Fruit fly (Drosophila melanogaster) whole organism, wandering third instar larva: Measurements from ENCODE around the gene Sgt.

Experiments used
- CG32264 ChIP-seq: fragments of 200-800 bp; sonication (Bioruptor generic); optimal IDR thresholded peaks from 2 replicates; lab custom pipeline; 2016; ENCODE audit warnings: missing biosample characterization, missing genetic modification characterization
- CG9705 ChIP-seq: fragments of 200-800 bp; sonication (Bioruptor generic); optimal IDR thresholded peaks from 2 replicates; lab custom pipeline; 2018; ENCODE audit warnings: missing biosample characterization, mild to moderate bottlenecking, missing genetic modification characterization
- CrebA ChIP-seq: fragments of 200-800 bp; sonication (Bioruptor generic); optimal IDR thresholded peaks from 2 replicates; lab custom pipeline; 2016; ENCODE audit warnings: missing biosample characterization, mild to moderate bottlenecking, missing genetic modification characterization, borderline replicate concordance
- HLH106 ChIP-seq: fragments of 200-800 bp; optimal IDR thresholded peaks from 3 replicates; lab custom pipeline; 2019; ENCODE audit warnings: missing biosample characterization, mild to moderate bottlenecking, missing genetic modification characterization, moderate library complexity
- Hnf4 ChIP-seq: fragments of 200-800 bp; sonication (Bioruptor generic); optimal IDR thresholded peaks from 2 replicates; lab custom pipeline; 2016; ENCODE audit warnings: missing biosample characterization, mild to moderate bottlenecking, missing genetic modification characterization
- Hr78 ChIP-seq: fragments of >200 bp; optimal IDR thresholded peaks from 2 replicates; lab custom pipeline; 2017; ENCODE audit warnings: missing biosample characterization, missing genetic modification characterization
- Hr83 ChIP-seq: fragments of 200-300 bp; sonication (Bioruptor generic); optimal IDR thresholded peaks from 2 replicates; lab custom pipeline; 2016; ENCODE audit warnings: missing biosample characterization, mild to moderate bottlenecking, missing genetic modification characterization, moderate library complexity; ENCODE audit not compliant: poor library complexity, severe bottlenecking
- Mio ChIP-seq: sonication (Bioruptor generic); optimal IDR thresholded peaks from 2 replicates; lab custom pipeline; 2016; ENCODE audit warnings: missing biosample characterization, missing genetic modification characterization
- Myc ChIP-seq: fragments of >200 bp; optimal IDR thresholded peaks from 2 replicates; lab custom pipeline; 2017
- OdsH ChIP-seq: fragments of 200-800 bp; sonication (Bioruptor generic); optimal IDR thresholded peaks from 2 replicates; lab custom pipeline; 2016; ENCODE audit warnings: missing biosample characterization, mild to moderate bottlenecking, missing genetic modification characterization
- Rel ChIP-seq, 2 experiments: fragments of 200-800 bp; sonication (Bioruptor generic) in 1 of 2; optimal IDR thresholded peaks; 2 replicates in 1 of 2; 3 replicates in 1 of 2; lab custom pipeline; 2016 to 2019; ENCODE audit warnings: mild to moderate bottlenecking in 2 of 2, missing biosample characterization in 2 of 2, missing genetic modification characterization in 2 of 2, moderate library complexity in 1 of 2
- Vsx2 ChIP-seq: fragments of 200-300, 225-300 bp; sonication (Bioruptor generic); optimal IDR thresholded peaks from 2 replicates; lab custom pipeline; 2018; ENCODE audit warnings: missing biosample characterization, missing genetic modification characterization; ENCODE audit not compliant: partially characterized antibody
- br ChIP-seq: fragments of 200-800 bp; sonication (Bioruptor generic); optimal IDR thresholded peaks from 2 replicates; lab custom pipeline; 2016; ENCODE audit warnings: missing biosample characterization, missing genetic modification characterization
- dmrt93B ChIP-seq: fragments of 200-800 bp; sonication (Bioruptor generic); optimal IDR thresholded peaks from 2 replicates; lab custom pipeline; 2018; ENCODE audit warnings: missing biosample characterization, mild to moderate bottlenecking, missing genetic modification characterization
- ey ChIP-seq: fragments of 200-800 bp; sonication (Bioruptor generic); optimal IDR thresholded peaks from 2 replicates; lab custom pipeline; 2016; ENCODE audit warnings: missing biosample characterization, missing genetic modification characterization
- foxo ChIP-seq, 2 experiments: fragments of 200-800 bp; sonication (Bioruptor generic); optimal IDR thresholded peaks; 2 replicates in 1 of 2; 3 replicates in 1 of 2; lab custom pipeline; 2016 to 2017; ENCODE audit warnings: missing biosample characterization in 2 of 2, missing genetic modification characterization in 2 of 2
- fru ChIP-seq: fragments of 200-800 bp; sonication (Bioruptor generic); optimal IDR thresholded peaks from 3 replicates; lab custom pipeline; 2016; ENCODE audit warnings: missing biosample characterization, mild to moderate bottlenecking, missing genetic modification characterization
- h ChIP-seq: fragments of 200-800 bp; sonication (Bioruptor generic); optimal IDR thresholded peaks from 3 replicates; lab custom pipeline; 2016; ENCODE audit warnings: missing biosample characterization, mild to moderate bottlenecking, missing genetic modification characterization
- jim ChIP-seq: fragments of 175-275, 200-325 bp; sonication (Bioruptor generic); optimal IDR thresholded peaks from 2 replicates; lab custom pipeline; 2016; ENCODE audit warnings: missing biosample characterization, mild to moderate bottlenecking, missing genetic modification characterization
- psq ChIP-seq: fragments of 200-800 bp; sonication (Bioruptor generic); optimal IDR thresholded peaks from 3 replicates; lab custom pipeline; 2017; ENCODE audit warnings: missing biosample characterization, mild to moderate bottlenecking, missing genetic modification characterization, moderate library complexity
- rgr ChIP-seq: fragments of 200-800 bp; sonication (Bioruptor generic); optimal IDR thresholded peaks from 3 replicates; lab custom pipeline; 2016; ENCODE audit warnings: missing biosample characterization, mild to moderate bottlenecking, missing genetic modification characterization
- sv ChIP-seq: fragments of 200-800 bp; sonication (Bioruptor generic); optimal IDR thresholded peaks from 3 replicates; lab custom pipeline; 2016; ENCODE audit warnings: missing biosample characterization, missing genetic modification characterization
- tai ChIP-seq: sonication (Bioruptor generic); optimal IDR thresholded peaks from 2 replicates; lab custom pipeline; 2016; ENCODE audit warnings: missing biosample characterization, missing genetic modification characterization
- usp ChIP-seq: fragments of >200 bp; optimal IDR thresholded peaks from 2 replicates; lab custom pipeline; 2017; ENCODE audit warnings: missing biosample characterization, missing genetic modification characterization
- woc ChIP-seq: sonication (Bioruptor generic); optimal IDR thresholded peaks from 2 replicates; lab custom pipeline; 2016; ENCODE audit warnings: missing biosample characterization, mild to moderate bottlenecking, missing genetic modification characterization

Sgt gene

DNA sequence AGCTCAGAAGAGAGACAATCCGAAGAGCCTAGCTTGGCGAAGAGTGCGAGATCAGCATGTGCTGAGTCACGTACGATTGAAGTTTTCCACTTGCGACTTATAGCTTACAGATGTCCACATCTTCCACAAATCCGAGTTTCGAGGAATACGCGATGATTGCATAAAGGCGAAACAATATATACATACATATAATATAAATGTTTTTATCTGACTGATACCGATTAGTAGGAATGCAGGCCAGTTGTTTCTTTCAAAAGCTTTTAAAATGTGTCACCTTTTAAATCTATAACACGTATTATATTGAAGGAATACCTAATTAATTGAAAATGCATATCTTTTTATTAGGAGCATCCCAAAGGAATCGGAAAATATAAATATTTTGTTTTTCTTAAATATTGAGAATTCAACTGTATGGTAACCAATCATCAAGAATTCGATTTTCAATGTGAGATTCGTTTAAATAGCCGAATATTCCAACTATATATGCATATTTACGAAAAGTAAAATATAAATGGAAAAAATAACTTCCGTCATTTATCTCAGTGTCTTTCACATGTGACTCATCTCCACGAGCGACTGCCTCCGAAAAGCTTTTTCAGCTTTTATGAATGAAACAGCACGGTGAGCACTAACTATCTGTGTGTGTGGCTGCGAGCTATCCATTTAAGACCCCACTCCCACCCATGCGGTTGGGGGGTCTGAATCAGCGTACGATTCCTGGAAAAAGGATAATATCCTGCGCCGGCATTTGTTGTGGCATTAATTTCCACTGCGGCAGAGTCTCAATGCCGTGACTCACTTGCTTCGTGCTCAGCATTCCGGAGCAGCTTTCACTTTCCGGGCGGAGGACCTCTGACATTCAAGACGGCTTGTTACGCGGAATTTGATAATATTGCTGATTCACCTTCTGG is 20.6 kb upstream of the Sgt start (continued):
- TF ChIP-seq Hr78 (GFP tag; lab: Kevin White, UChicago) (no peak), fru (peak; percentile 79)

dm6 chr2L:17452084-17452483 is 19.3 kb upstream of the Sgt start:
- TF ChIP-seq Vsx2 (GFP tag; lab: Kevin White, UChicago), result no peak

DNA sequence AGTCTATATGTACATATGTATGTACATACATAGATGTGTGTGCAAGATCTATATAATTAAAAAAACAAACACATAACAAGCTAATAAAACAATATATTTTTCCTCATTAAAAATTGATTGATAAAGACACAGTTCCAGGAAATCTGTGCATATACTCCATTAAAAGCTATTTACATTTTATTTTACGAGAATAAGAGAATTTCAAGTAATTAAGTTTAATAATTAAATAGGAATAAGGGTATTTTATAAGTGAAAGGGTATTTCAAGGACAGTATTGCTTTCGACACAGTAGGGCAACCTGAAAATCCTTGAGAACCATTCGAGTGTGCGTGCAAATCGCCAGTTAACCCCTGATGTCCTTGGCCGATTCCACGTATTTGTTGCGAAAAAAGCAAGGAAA is 18.8 kb upstream of the Sgt start, which contains the start of gene CG5050:
CG5050 (plus strand) TSS at position 301 of the 400 bp plus-strand sequence.
- TF ChIP-seq foxo (GFP tag; optimal IDR thresholded peaks at IDR 0.05; lab: Kevin White, UChicago) (no peak), fru (no peak), Hr83 (no peak), CG9705 (GFP tag; lab: Kevin White, UChicago) (no peak), CrebA (no peak), psq (no peak), Myc (lab: Kevin White, UChicago) (no peak), sv (GFP tag; lab: Kevin White, UChicago) (no peak), woc (no peak)

dm6 chr2L:17455823-17456222 is 15.6 kb upstream of the Sgt start, which contains the start of gene SPH93:
Gene SPH93 (minus strand): TSS chr2L:17455923.
- TF ChIP-seq Rel (GFP tag; optimal IDR thresholded peaks at IDR 0.05; lab: Kevin White, UChicago) (no peak), Rel (tag; optimal IDR thresholded peaks at IDR 0.05; lab: Kevin White, UChicago) (peak; percentile 89), CG32264 (GFP tag; lab: Kevin White, UChicago) (no peak)

dm6 chr2L:17457944-17458343 is 13.5 kb upstream of the Sgt start, which contains the start of gene CG18563:
Gene CG18563 (minus strand): TSS chr2L:17458044.
- TF ChIP-seq Hr78 (GFP tag; lab: Kevin White, UChicago) (no peak), fru (no peak), rgr (GFP tag; lab: Kevin White, UChicago) (no peak), ey (GFP tag; lab: Kevin White, UChicago) (no peak), usp (GFP tag; lab: Kevin White, UChicago) (no peak), Hnf4 (GFP tag; lab: Kevin White, UChicago) (no peak), Vsx2 (GFP tag; lab: Kevin White, UChicago) (no peak), dmrt93B (no peak), CG9705 (GFP tag; lab: Kevin White, UChicago) (no peak)

DNA sequence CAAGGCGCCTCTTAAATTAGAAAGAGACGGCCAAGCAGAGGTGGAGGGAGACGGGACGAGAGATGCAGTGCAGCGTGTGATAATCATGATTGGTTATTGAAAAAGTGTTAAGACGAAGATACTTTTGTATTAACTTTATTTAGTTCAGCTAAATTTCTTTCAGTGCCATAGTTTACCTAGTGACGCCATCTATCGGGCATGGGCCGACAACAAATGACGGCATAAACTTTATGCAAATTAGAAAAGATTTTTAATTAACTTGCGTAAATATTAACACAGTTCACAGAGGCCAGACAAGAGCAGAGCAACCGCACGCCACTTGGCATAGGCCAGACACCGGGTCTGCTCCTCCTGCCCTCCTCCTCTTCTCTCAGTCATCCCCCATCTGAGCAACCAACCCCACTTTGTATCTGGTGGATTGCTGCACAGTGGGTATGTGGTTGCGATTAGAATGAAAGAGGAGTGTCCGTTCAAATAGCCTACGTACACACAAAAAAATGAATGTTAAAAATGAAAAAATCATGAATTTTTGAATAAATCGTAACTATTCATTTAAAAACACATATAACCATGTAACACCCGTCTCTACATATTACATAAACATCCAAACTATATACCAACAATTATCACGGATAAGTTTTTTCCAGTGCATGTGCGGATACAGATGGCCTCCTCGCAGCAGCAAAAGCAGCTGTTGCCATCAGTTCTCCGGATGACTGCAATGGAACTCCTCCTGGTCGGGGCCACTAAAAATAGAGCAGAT is 5.3 kb upstream of the Sgt start:
- peak; percentile 57 for TF ChIP-seq ey (GFP tag; lab: Kevin White, UChicago)
- TF ChIP-seq jim (GFP tag; lab: Kevin White, UChicago), result no peak
- peak; percentile 3 for TF ChIP-seq br (GFP tag; lab: Kevin White, UChicago)
- TF ChIP-seq Vsx2 (GFP tag; lab: Kevin White, UChicago), result no peak
- TF ChIP-seq foxo (GFP tag; optimal IDR thresholded peaks at IDR 0.05; lab: Kevin White, UChicago), result peak in 1 of 2 experiments; percentile 53
- TF ChIP-seq fru, result peak; percentile 54
- peak; percentile 66 for TF ChIP-seq sv (GFP tag; lab: Kevin White, UChicago)
- TF ChIP-seq woc, result peak; percentile 11
- TF ChIP-seq HLH106 (tag; lab: Kevin White, UChicago), result peak; percentile 29
- peak; percentile 46 for TF ChIP-seq h (GFP tag; lab: Kevin White, UChicago)
- TF ChIP-seq rgr (GFP tag; lab: Kevin White, UChicago), result peak; percentile 53
- peak; percentile 39 for TF ChIP-seq Hnf4 (GFP tag; lab: Kevin White, UChicago)
- TF ChIP-seq tai (GFP tag; lab: Kevin White, UChicago), result no peak
- peak; percentile 19 for TF ChIP-seq psq
- TF ChIP-seq OdsH (GFP tag; lab: Kevin White, UChicago), result peak; percentile 47
- no peak for TF ChIP-seq Mio
